Worm (Caenorhabditis elegans): ENCODE data around the gene pqn-70.

The pqn-70 gene

ce11 chrV:11220415-11220814 lies 8.1 kb downstream of the pqn-70 start:
- TF ChIP-seq ztf-26 (tag; optimal IDR thresholded peaks at IDR 0.05) (no peak), dox-1 (GFP tag; IDR thresholded peaks at IDR 0.05) (no peak), rcor-1 (GFP tag; IDR thresholded peaks at IDR 0.05) (no peak), nhr-90 (tag; optimal IDR thresholded peaks at IDR 0.05) (no peak), snpc-4 (GFP tag; optimal IDR thresholded peaks at IDR 0.05) (no peak), snpc-4 (tag; optimal IDR thresholded peaks at IDR 0.05) (no peak), tbx-9 (tag; optimal IDR thresholded peaks at IDR 0.05; ENCODE audit: borderline replicate concordance) (no peak), sptf-2 (GFP tag; optimal IDR thresholded peaks at IDR 0.05) (no peak), ztf-28 (GFP tag; IDR thresholded peaks at IDR 0.05) (no peak), D2030.7 (GFP tag; IDR thresholded peaks at IDR 0.05) (no peak), Y56A3A.18 (GFP tag; IDR thresholded peaks at IDR 0.05) (no peak), gei-17 (GFP tag; optimal IDR thresholded peaks at IDR 0.05) (no peak), ztf-3 (GFP tag; optimal IDR thresholded peaks at IDR 0.05) (no peak)

DNA sequence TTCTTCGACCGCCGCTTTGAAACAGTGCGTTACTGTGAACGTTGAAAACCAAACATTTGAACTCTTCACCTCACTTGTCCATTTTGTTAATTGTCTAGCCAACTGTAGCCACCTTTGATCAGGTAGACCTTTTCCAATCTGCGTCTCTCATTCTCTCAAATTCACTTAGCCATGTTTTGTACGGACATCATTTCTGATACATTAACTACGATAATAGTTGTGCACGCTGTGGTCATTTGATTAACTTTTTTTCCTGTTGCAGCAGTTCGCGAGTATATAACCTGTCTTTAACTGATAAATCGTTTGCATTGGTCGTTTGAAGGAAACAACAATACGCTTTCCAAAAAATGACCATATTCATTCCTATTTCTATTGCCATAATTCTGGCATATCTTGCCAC lies 11.1 kb downstream of the pqn-70 start, which contains the start of gene cyp-29A2:
cyp-29A2 (plus strand) TSS at position 190 of the 400 bp plus-strand sequence.
- TF ChIP-seq rcor-1 (GFP tag; IDR thresholded peaks at IDR 0.05) (no peak), let-526 (GFP tag; IDR thresholded peaks at IDR 0.05) (no peak)

ce11 chrV:11216137-11216536 lies 12.4 kb downstream of the pqn-70 start:
- no peak for TF ChIP-seq ztf-6 (GFP tag; IDR thresholded peaks at IDR 0.05)
- TF ChIP-seq ets-4 (GFP tag; optimal IDR thresholded peaks at IDR 0.05): no peak
- no peak for TF ChIP-seq rec-8 (tag; optimal IDR thresholded peaks at IDR 0.05)
- TF ChIP-seq K12H6.12 (tag; optimal IDR thresholded peaks at IDR 0.05): no peak
- no peak for TF ChIP-seq nhr-120 (GFP tag; IDR thresholded peaks at IDR 0.05)
- no peak for TF ChIP-seq zim-3 (tag; optimal IDR thresholded peaks at IDR 0.05)
- TF ChIP-seq Y53G8AR.9 (GFP tag; conservative IDR thresholded peaks at IDR 0.05): no peak
- TF ChIP-seq F33H1.4 (GFP tag; IDR thresholded peaks at IDR 0.05): no peak
- no peak for TF ChIP-seq ama-1 (optimal IDR thresholded peaks at IDR 0.05)
- TF ChIP-seq ama-1 (GFP tag; optimal IDR thresholded peaks at IDR 0.05): no peak
- TF ChIP-seq nhr-90 (tag; optimal IDR thresholded peaks at IDR 0.05): no peak
- no peak for TF ChIP-seq die-1 (tag; optimal IDR thresholded peaks at IDR 0.05)
- no peak for TF ChIP-seq ekl-4 (GFP tag; IDR thresholded peaks at IDR 0.05)
- no peak for TF ChIP-seq lag-1 (GFP tag; IDR thresholded peaks at IDR 0.05)
- no peak for TF ChIP-seq ztf-28 (GFP tag; IDR thresholded peaks at IDR 0.05)

DNA sequence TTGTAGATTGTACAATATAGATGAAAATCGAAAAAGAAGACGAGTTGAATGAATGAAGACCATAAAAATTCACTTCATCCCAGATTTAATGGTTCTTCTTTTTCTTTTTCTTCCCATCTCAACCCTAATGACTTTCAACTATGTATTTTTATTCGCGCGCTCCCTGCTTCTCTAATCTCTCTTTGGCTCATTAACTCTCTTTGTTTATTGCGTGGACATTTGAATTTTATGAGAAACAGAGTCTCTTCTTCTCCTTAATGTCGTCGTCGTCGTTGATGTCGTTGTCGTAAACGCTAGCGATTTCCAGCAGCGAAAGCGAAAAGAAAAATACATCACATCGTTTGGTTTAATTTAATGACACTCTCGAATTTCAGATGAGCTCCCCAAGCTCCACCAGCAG lies 13.9 kb downstream of the pqn-70 start:
- TF ChIP-seq rpc-1 (optimal IDR thresholded peaks at IDR 0.05) (no peak), rpc-1 (tag; optimal IDR thresholded peaks at IDR 0.05) (no peak), pbrm-1 (GFP tag; IDR thresholded peaks at IDR 0.05) (no peak), Y79H2A.3 (GFP tag; conservative IDR thresholded peaks at IDR 0.05) (no peak), ets-4 (GFP tag; optimal IDR thresholded peaks at IDR 0.05) (no peak), dox-1 (GFP tag; IDR thresholded peaks at IDR 0.05) (no peak), B0336.3 (GFP tag; IDR thresholded peaks at IDR 0.05) (no peak), lag-1 (GFP tag; IDR thresholded peaks at IDR 0.05) (no peak), lin-54 (GFP tag; optimal IDR thresholded peaks at IDR 0.05) (no peak), tbp1 (GFP tag; optimal IDR thresholded peaks at IDR 0.05) (no peak), efl-1 (GFP tag; optimal IDR thresholded peaks at IDR 0.05) (no peak), C17E4.6 (GFP tag; IDR thresholded peaks at IDR 0.05) (no peak), T26A5.8 (tag; optimal IDR thresholded peaks at IDR 0.05) (no peak), egl-18 (GFP tag; IDR thresholded peaks at IDR 0.05) (no peak), snpc-1.3 (tag; optimal IDR thresholded peaks at IDR 0.05; ENCODE audit: insufficient read depth) (no peak), madf-8 (GFP tag; conservative IDR thresholded peaks at IDR 0.05) (no peak), Y95B8A.8 (GFP tag; IDR thresholded peaks at IDR 0.05) (no peak), cebp-2 (GFP tag; IDR thresholded peaks at IDR 0.05) (no peak), ccch-3 (GFP tag; optimal IDR thresholded peaks at IDR 0.05) (no peak)
